Fruit fly (Drosophila melanogaster) whole organism, embryonic: Measurements from ENCODE around the gene Rad23.

Experiments used
- Abd-B ChIP-seq: fragments of 200-800 bp; sonication (Bioruptor generic); optimal IDR thresholded peaks from 2 replicates; lab custom pipeline; 2018; ENCODE audit warnings: missing biosample characterization, mild to moderate bottlenecking, missing genetic modification characterization, moderate library complexity
- Atf3 ChIP-seq: fragments of 200-800 bp; sonication (Bioruptor generic); optimal IDR thresholded peaks from 3 replicates; lab custom pipeline; 2016; ENCODE audit warnings: missing biosample characterization, missing genetic modification characterization
- CG1024 ChIP-seq: fragments of 200-800 bp; sonication (Bioruptor generic); IDR thresholded peaks from 2 replicates; pipeline ENCODE4 v1.3.6; 2022; ENCODE audit warnings: missing biosample characterization, missing genetic modification characterization
- CG11723 ChIP-seq: fragments of 200-800 bp; sonication (Bioruptor generic); optimal IDR thresholded peaks from 2 replicates; lab custom pipeline; 2017; ENCODE audit warnings: missing biosample characterization, mild to moderate bottlenecking, missing genetic modification characterization
- CG12659 ChIP-seq: fragments of 200-800 bp; sonication (Bioruptor generic); optimal IDR thresholded peaks from 3 replicates; lab custom pipeline; 2017; ENCODE audit warnings: mild to moderate bottlenecking, missing biosample characterization, missing genetic modification reagents, missing genetic modification characterization
- CG14965 ChIP-seq: fragments of 200-800 bp; sonication (Bioruptor generic); optimal IDR thresholded peaks from 2 replicates; lab custom pipeline; 2016; ENCODE audit warnings: missing biosample characterization, missing genetic modification characterization, borderline replicate concordance
- CG16779 ChIP-seq: fragments of 200-800 bp; sonication (Bioruptor generic); IDR thresholded peaks from 2 replicates; pipeline ENCODE4 v1.3.6; 2022; ENCODE audit warnings: missing biosample characterization, missing genetic modification characterization
- CG16813 ChIP-seq: fragments of 200-800 bp; sonication (Bioruptor generic); IDR thresholded peaks from 3 replicates; pipeline ENCODE4 v1.3.6; 2022; ENCODE audit warnings: missing biosample characterization, missing genetic modification characterization; ENCODE audit not compliant: partially characterized antibody
- CG17361 ChIP-seq: fragments of 200-800 bp; sonication (Bioruptor generic); IDR thresholded peaks from 3 replicates; pipeline ENCODE4 v1.3.6; 2022; ENCODE audit warnings: missing biosample characterization, missing genetic modification characterization
- CG1792 ChIP-seq: fragments of 200-800 bp; sonication (Bioruptor generic); optimal IDR thresholded peaks from 2 replicates; lab custom pipeline; 2016; ENCODE audit warnings: missing biosample characterization, missing genetic modification characterization
- CG2116 ChIP-seq: fragments of 200-800 bp; sonication (Bioruptor generic); optimal IDR thresholded peaks from 3 replicates; lab custom pipeline; 2018; ENCODE audit warnings: missing biosample characterization, mild to moderate bottlenecking, missing genetic modification characterization
- CG34224 ChIP-seq: fragments of 200-800 bp; sonication (Bioruptor generic); IDR thresholded peaks from 3 replicates; pipeline ENCODE4 v1.3.6; 2022; ENCODE audit warnings: missing biosample characterization, missing genetic modification characterization; ENCODE audit not compliant: partially characterized antibody
- CG5245 ChIP-seq: fragments of 200-800 bp; sonication (Bioruptor generic); optimal IDR thresholded peaks from 3 replicates; lab custom pipeline; 2016; ENCODE audit warnings: missing biosample characterization, missing genetic modification characterization
- CG6683 ChIP-seq: fragments of 200-800 bp; sonication (Bioruptor generic); optimal IDR thresholded peaks from 2 replicates; lab custom pipeline; 2017; ENCODE audit warnings: missing biosample characterization, mild to moderate bottlenecking, missing genetic modification characterization, missing genetic modification reagents
- CG7357 ChIP-seq: fragments of 200-800 bp; sonication (Bioruptor generic); IDR thresholded peaks from 3 replicates; pipeline ENCODE4 v1.3.6; 2022; ENCODE audit warnings: missing biosample characterization, missing genetic modification characterization
- CG7963 ChIP-seq: fragments of 200-800 bp; sonication (Bioruptor generic); IDR thresholded peaks from 3 replicates; pipeline ENCODE4 v1.3.6; 2022; ENCODE audit warnings: missing biosample characterization, missing genetic modification characterization; ENCODE audit not compliant: partially characterized antibody
- CG8388 ChIP-seq: fragments of 200-800 bp; sonication (Bioruptor generic); optimal IDR thresholded peaks from 2 replicates; lab custom pipeline; 2019; ENCODE audit warnings: missing biosample characterization, mild to moderate bottlenecking, missing genetic modification characterization, moderate library complexity
- CG9817 ChIP-seq: fragments of 200-800 bp; sonication (Bioruptor generic); optimal IDR thresholded peaks from 2 replicates; lab custom pipeline; 2018; ENCODE audit warnings: missing biosample characterization, mild to moderate bottlenecking, missing genetic modification characterization, moderate library complexity
- E2f1 ChIP-seq: fragments of 200-800 bp; sonication (Bioruptor generic); IDR thresholded peaks from 2 replicates; pipeline ENCODE4 v1.3.6; 2022; ENCODE audit warnings: missing biosample characterization, missing genetic modification characterization
- Eip74EF ChIP-seq, 2 experiments: fragments of 200-800 bp in 1 of 2; fragments of >200 bp in 1 of 2; sonication (Bioruptor generic) in 1 of 2; optimal IDR thresholded peaks; 2 replicates each; lab custom pipeline; 2017 to 2019; ENCODE audit warnings: missing biosample characterization in 2 of 2, missing genetic modification characterization in 2 of 2, mild to moderate bottlenecking in 1 of 2, moderate library complexity in 1 of 2
- Ets65A ChIP-seq: fragments of 200-800 bp; sonication (Bioruptor generic); peaks from one replicate; lab custom pipeline; 2016; ENCODE audit warnings: missing biosample characterization, missing genetic modification characterization
- Fer2 ChIP-seq: fragments of 200-800 bp; sonication (Bioruptor generic); optimal IDR thresholded peaks from 2 replicates; lab custom pipeline; 2018; ENCODE audit warnings: missing biosample characterization, mild to moderate bottlenecking, missing genetic modification characterization, moderate library complexity
- HLH4C ChIP-seq: fragments of 200-800 bp; sonication (Bioruptor generic); IDR thresholded peaks from 3 replicates; pipeline ENCODE4 v1.3.6; 2022; ENCODE audit warnings: missing biosample characterization, missing genetic modification characterization; ENCODE audit not compliant: partially characterized antibody
- Hr3 ChIP-seq: fragments of 200-800 bp; sonication (Bioruptor generic); optimal IDR thresholded peaks from 3 replicates; lab custom pipeline; 2016; ENCODE audit warnings: missing biosample characterization, missing genetic modification characterization
- MESR4 ChIP-seq: fragments of 200-800 bp; sonication (Bioruptor generic); optimal IDR thresholded peaks from 2 replicates; lab custom pipeline; 2018; ENCODE audit warnings: missing biosample characterization, mild to moderate bottlenecking, missing genetic modification characterization, moderate library complexity
- MTF-1 ChIP-seq: fragments of 200-800 bp; sonication (Bioruptor generic); optimal IDR thresholded peaks from 2 replicates; lab custom pipeline; 2018; ENCODE audit warnings: missing biosample characterization, mild to moderate bottlenecking, missing genetic modification characterization, borderline replicate concordance
- Mad ChIP-seq: fragments of 200-800 bp; sonication (Bioruptor generic); optimal IDR thresholded peaks from 2 replicates; lab custom pipeline; 2016; ENCODE audit warnings: missing biosample characterization, missing genetic modification characterization
- Med ChIP-seq: fragments of 200-800 bp; sonication (Bioruptor generic); peaks from one replicate; lab custom pipeline; 2016; ENCODE audit warnings: missing biosample characterization, missing genetic modification characterization, mild to moderate bottlenecking, inconsistent platforms, moderate library complexity
- NK7.1 ChIP-seq: fragments of 200-800 bp; sonication (Bioruptor generic); optimal IDR thresholded peaks from 3 replicates; lab custom pipeline; 2016; ENCODE audit warnings: missing biosample characterization, missing genetic modification characterization
- Opbp ChIP-seq: fragments of 200-800 bp; sonication (Bioruptor generic); IDR thresholded peaks from 3 replicates; pipeline ENCODE4 v1.3.6; 2022; ENCODE audit warnings: missing biosample characterization, missing genetic modification characterization; ENCODE audit not compliant: partially characterized antibody
- Scr ChIP-seq: fragments of 200-800 bp; sonication (Bioruptor generic); IDR thresholded peaks from 2 replicates; pipeline ENCODE4 v1.3.6; 2022; ENCODE audit warnings: missing biosample characterization, missing genetic modification characterization; ENCODE audit not compliant: partially characterized antibody
- ac ChIP-seq: fragments of 200-800 bp; sonication (Bioruptor generic); optimal IDR thresholded peaks from 3 replicates; lab custom pipeline; 2017; ENCODE audit warnings: missing biosample characterization, mild to moderate bottlenecking, missing genetic modification characterization
- chinmo ChIP-seq: fragments of 200-800 bp; sonication (Bioruptor generic); IDR thresholded peaks from 4 replicates; pipeline ENCODE4 v1.3.6; 2022; ENCODE audit warnings: missing biosample characterization, missing genetic modification characterization; ENCODE audit not compliant: partially characterized antibody
- dati ChIP-seq: fragments of 200-800 bp; sonication (Bioruptor generic); IDR thresholded peaks from 2 replicates; pipeline ENCODE4 v1.3.6; 2022; ENCODE audit warnings: missing biosample characterization, missing genetic modification characterization
- dimm ChIP-seq: fragments of 200-800 bp; sonication (Bioruptor generic); IDR thresholded peaks from 2 replicates; pipeline ENCODE4 v1.3.6; 2022; ENCODE audit warnings: missing biosample characterization, missing genetic modification characterization
- exex ChIP-seq: fragments of 200-800 bp; sonication (Bioruptor generic); optimal IDR thresholded peaks from 4 replicates; lab custom pipeline; 2018; ENCODE audit warnings: missing biosample characterization, mild to moderate bottlenecking, missing genetic modification characterization, moderate library complexity
- ham ChIP-seq: fragments of 200-800 bp; sonication (Bioruptor generic); IDR thresholded peaks from 2 replicates; pipeline ENCODE4 v1.3.6; 2022; ENCODE audit warnings: missing biosample characterization, missing genetic modification characterization
- kah ChIP-seq: fragments of 200-800 bp; sonication (Bioruptor generic); optimal IDR thresholded peaks from 2 replicates; lab custom pipeline; 2018; ENCODE audit warnings: missing biosample characterization, mild to moderate bottlenecking, missing genetic modification characterization
- kay ChIP-seq: fragments of 200-800 bp; sonication (Bioruptor generic); optimal IDR thresholded peaks from 2 replicates; lab custom pipeline; 2016; ENCODE audit warnings: missing biosample characterization, missing genetic modification characterization
- nmo ChIP-seq: fragments of 200-800 bp; sonication (Bioruptor generic); optimal IDR thresholded peaks from 2 replicates; lab custom pipeline; 2018; ENCODE audit warnings: missing biosample characterization, mild to moderate bottlenecking, missing genetic modification characterization, moderate library complexity
- odd ChIP-seq: fragments of 200-800 bp; sonication (Bioruptor generic); optimal IDR thresholded peaks from 2 replicates; lab custom pipeline; 2017; ENCODE audit warnings: missing biosample characterization, mild to moderate bottlenecking, missing genetic modification characterization
- phol ChIP-seq: fragments of 200-800 bp; sonication (Bioruptor generic); optimal IDR thresholded peaks from 3 replicates; lab custom pipeline; 2018; ENCODE audit warnings: missing biosample characterization, mild to moderate bottlenecking, missing genetic modification characterization, moderate library complexity
- repo ChIP-seq: fragments of 200-800 bp; sonication (Bioruptor generic); optimal IDR thresholded peaks from 2 replicates; lab custom pipeline; 2016; ENCODE audit warnings: missing biosample characterization, missing genetic modification characterization
- seq ChIP-seq: fragments of 200-800 bp; sonication (Bioruptor generic); IDR thresholded peaks from 2 replicates; pipeline ENCODE4 v1.3.6; 2022; ENCODE audit warnings: missing biosample characterization, missing genetic modification characterization
- stc ChIP-seq: fragments of 200-800 bp; sonication (Bioruptor generic); IDR thresholded peaks from 2 replicates; pipeline ENCODE4 v1.3.6; 2022; ENCODE audit warnings: missing biosample characterization, missing genetic modification characterization
- stwl ChIP-seq: fragments of 200-800 bp; sonication (Bioruptor generic); optimal IDR thresholded peaks from 3 replicates; lab custom pipeline; 2018; ENCODE audit warnings: missing biosample characterization, mild to moderate bottlenecking, missing genetic modification characterization, moderate library complexity
- tio ChIP-seq: fragments of 200-800 bp; sonication (Bioruptor generic); optimal IDR thresholded peaks from 2 replicates; lab custom pipeline; 2017; ENCODE audit warnings: missing biosample characterization, missing genetic modification characterization, inconsistent platforms
- trh ChIP-seq: fragments of 200-800 bp; sonication (Bioruptor generic); optimal IDR thresholded peaks from 2 replicates; lab custom pipeline; 2016; ENCODE audit warnings: missing biosample characterization, missing genetic modification characterization
- wdn ChIP-seq: fragments of 200-800 bp; sonication (Bioruptor generic); IDR thresholded peaks from 2 replicates; pipeline ENCODE4 v1.3.6; 2022; ENCODE audit warnings: missing biosample characterization, missing genetic modification characterization
- zfh2 ChIP-seq: fragments of 200-800 bp; sonication (Bioruptor generic); optimal IDR thresholded peaks from 2 replicates; lab custom pipeline; 2016; ENCODE audit warnings: missing biosample characterization, missing genetic modification characterization

The Rad23 gene

DNA sequence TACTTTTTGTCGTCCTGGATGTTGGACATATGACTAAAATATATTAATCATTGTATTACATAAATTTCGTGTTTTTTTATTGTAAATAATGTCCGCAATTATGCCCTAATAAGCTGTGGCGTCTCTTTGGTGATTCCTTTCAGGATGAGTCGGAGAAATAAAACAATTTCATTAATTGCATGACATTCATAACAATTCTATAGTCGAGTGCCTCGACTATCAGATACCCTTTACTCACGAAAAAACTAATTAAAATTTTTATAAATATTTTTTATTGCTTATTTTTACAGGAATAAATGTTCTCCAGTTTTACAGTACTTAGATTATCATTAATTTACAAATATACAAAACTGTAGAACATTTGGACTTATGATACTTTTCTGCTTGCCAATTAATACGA lies 2.8 kb downstream of the Rad23 start:
- TF ChIP-seq Scr (GFP tag; lab: Robert Waterston, UW): peak; percentile 51; the same call in 1 of the 2 replicates
- no peak for TF ChIP-seq CG34224
- no peak for TF ChIP-seq Hr3 (GFP tag; lab: Kevin White, UChicago)
- no peak for TF ChIP-seq seq
- TF ChIP-seq Fer2 (tag; lab: Kevin White, UChicago): no peak
- peak; percentile 72 for TF ChIP-seq HLH4C (GFP tag; lab: Robert Waterston, UW)
- no peak for TF ChIP-seq CG1792 (GFP tag; lab: Kevin White, UChicago)
- TF ChIP-seq CG16813 (GFP tag; lab: Robert Waterston, UW): peak; percentile 44; the same call in 1 of the 3 replicates
- TF ChIP-seq stc (GFP tag; lab: Robert Waterston, UW): no peak
- 0 out of 3 replicates have a peak, but pooled peaks have one; percentile 53 for TF ChIP-seq CG7963
- TF ChIP-seq CG6683: no peak
- TF ChIP-seq CG5245 (GFP tag; lab: Kevin White, UChicago): no peak
- TF ChIP-seq, all 482 proteins: peak for 4

DNA sequence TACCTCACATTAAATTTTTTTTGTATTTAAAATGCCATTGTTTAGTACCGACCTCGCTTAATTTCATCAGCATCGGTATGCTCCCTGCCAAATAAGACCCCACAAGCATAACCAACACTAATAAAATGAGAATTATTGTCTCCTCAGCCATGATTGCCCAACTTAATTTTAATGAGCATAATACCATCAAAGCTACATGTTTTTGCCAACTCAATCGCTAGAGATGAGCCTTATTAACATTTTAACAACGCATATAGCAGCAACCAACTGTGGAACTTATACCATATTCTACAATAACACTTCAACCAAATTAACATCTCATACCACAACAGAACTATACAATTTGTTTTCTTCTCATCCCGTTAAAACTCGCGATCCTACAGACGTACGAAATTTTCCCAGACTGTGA lies 5.8 kb downstream of the Rad23 start, which contains the start of gene Zip102B:
TSS of gene Zip102B (minus strand) at position 392 of the 409 bp plus-strand sequence.
- TF ChIP-seq ham (GFP tag; lab: Robert Waterston, UW) (no peak), nmo (GFP tag; lab: Kevin White, UChicago) (peak; percentile 12), Med (GFP tag; lab: Kevin White, UChicago) (peak; percentile 29), wdn (GFP tag; lab: Robert Waterston, UW) (no peak), CG17361 (GFP tag; lab: Robert Waterston, UW) (no peak), MTF-1 (no peak), CG2116 (GFP tag; lab: Kevin White, UChicago) (no peak), CG16779 (GFP tag; lab: Robert Waterston, UW) (no peak), phol (tag; lab: Kevin White, UChicago) (peak; percentile 32), Eip74EF (GFP tag; optimal IDR thresholded peaks at IDR 0.05; lab: Kevin White, UChicago) (peak in 1 of 2 experiments; percentile 38), stwl (tag; lab: Kevin White, UChicago) (no peak), exex (tag; lab: Kevin White, UChicago) (no peak), zfh2 (GFP tag; lab: Kevin White, UChicago) (no peak), kay (GFP tag; lab: Kevin White, UChicago) (no peak), odd (GFP tag; lab: Kevin White, UChicago) (peak; percentile 13), NK7.1 (GFP tag; lab: Kevin White, UChicago) (no peak), dimm (GFP tag; lab: Robert Waterston, UW) (no peak), repo (GFP tag; lab: Kevin White, UChicago) (no peak), CG14965 (GFP tag; lab: Kevin White, UChicago) (no peak), dati (GFP tag; lab: Robert Waterston, UW) (no peak), tio (GFP tag; lab: Kevin White, UChicago) (no peak), MESR4 (GFP tag; lab: Kevin White, UChicago) (peak; percentile 98), CG12659 (peak; percentile 73), CG8388 (GFP tag; lab: Kevin White, UChicago) (no peak), CG11723 (GFP tag; lab: Kevin White, UChicago) (peak; percentile 86), CG9817 (tag; lab: Kevin White, UChicago) (no peak), Abd-B (GFP tag; lab: Kevin White, UChicago) (no peak), trh (GFP tag; lab: Kevin White, UChicago) (no peak), CG7357 (GFP tag; lab: Robert Waterston, UW) (peak; percentile 97), chinmo (GFP tag; lab: Robert Waterston, UW) (no peak), Mad (GFP tag; lab: Kevin White, UChicago) (no peak), kah (GFP tag; lab: Kevin White, UChicago) (no peak), Ets65A (GFP tag; lab: Kevin White, UChicago) (peak; percentile 95), ac (GFP tag; lab: Kevin White, UChicago) (no peak), E2f1 (GFP tag; lab: Robert Waterston, UW) (no peak), Opbp (GFP tag; lab: Robert Waterston, UW) (no peak), Atf3 (GFP tag; lab: Kevin White, UChicago) (no peak), CG1024 (GFP tag; lab: Robert Waterston, UW) (peak; percentile 97)
